Fruit fly (Drosophila melanogaster) whole organism, prepupa: ENCODE results near the gene Ldh.
A peak's percentile ranks its signal among the peaks of the same experiment; 100 is the strongest.

Experiments
- CG10631 ChIP-seq: fragments of 200-800 bp; sonication (Bioruptor generic); optimal IDR thresholded peaks from 2 replicates; lab custom pipeline; 2016; ENCODE audit warnings: missing biosample characterization, missing genetic modification characterization
- CG11294 ChIP-seq: fragments of 200-800 bp; sonication (Bioruptor generic); IDR thresholded peaks from 2 replicates; pipeline ENCODE4 v1.3.6; 2022; ENCODE audit warnings: missing biosample characterization, missing genetic modification characterization
- CG11762 ChIP-seq: fragments of 200-800 bp; sonication (Bioruptor generic); optimal IDR thresholded peaks from 3 replicates; lab custom pipeline; 2016; ENCODE audit warnings: missing biosample characterization, missing genetic modification characterization; ENCODE audit not compliant: insufficient read depth
- CG11902 ChIP-seq: fragments of 200-800 bp; sonication (Bioruptor generic); optimal IDR thresholded peaks from 3 replicates; lab custom pipeline; 2016; ENCODE audit warnings: missing biosample characterization, missing genetic modification characterization
- CG15336 ChIP-seq: fragments of 200-800 bp; sonication (Bioruptor generic); IDR thresholded peaks from 2 replicates; pipeline ENCODE4 v1.3.6; 2022; ENCODE audit warnings: missing biosample characterization, missing genetic modification characterization
- CG31627 ChIP-seq: fragments of 200-800 bp; sonication (Bioruptor generic); optimal IDR thresholded peaks from 3 replicates; lab custom pipeline; 2016; ENCODE audit warnings: missing biosample characterization, missing genetic modification characterization
- CG32006 ChIP-seq: fragments of 200-800 bp; sonication (Bioruptor generic); optimal IDR thresholded peaks from 3 replicates; lab custom pipeline; 2017; ENCODE audit warnings: missing biosample characterization, mild to moderate bottlenecking, missing genetic modification characterization
- CG3919 ChIP-seq: fragments of 200-800 bp; sonication (Bioruptor generic); optimal IDR thresholded peaks from 3 replicates; lab custom pipeline; 2016; ENCODE audit warnings: missing biosample characterization, missing genetic modification characterization
- CG4318 ChIP-seq: fragments of 200-800 bp; sonication (Bioruptor generic); optimal IDR thresholded peaks from 3 replicates; lab custom pipeline; 2017; ENCODE audit warnings: missing biosample characterization, mild to moderate bottlenecking, missing genetic modification characterization
- CG6163 ChIP-seq: fragments of 200-800 bp; sonication (Bioruptor generic); IDR thresholded peaks from 3 replicates; pipeline ENCODE4 v1.3.6; 2022; ENCODE audit warnings: missing biosample characterization, missing genetic modification characterization
- CG6792 ChIP-seq: fragments of 200-800 bp; sonication (Bioruptor generic); optimal IDR thresholded peaks from 3 replicates; lab custom pipeline; 2016; ENCODE audit warnings: missing biosample characterization, missing genetic modification characterization
- CG6808 ChIP-seq: fragments of 200-800 bp; sonication (Bioruptor generic); optimal IDR thresholded peaks from 3 replicates; lab custom pipeline; 2017; ENCODE audit warnings: missing biosample characterization, missing genetic modification characterization, mild to moderate bottlenecking, moderate library complexity, missing genetic modification reagents
- CG6854 ChIP-seq: fragments of 200-800 bp; sonication (Bioruptor generic); optimal IDR thresholded peaks from 2 replicates; lab custom pipeline; 2017; ENCODE audit warnings: missing biosample characterization, mild to moderate bottlenecking, missing genetic modification characterization
- CG8119 ChIP-seq: fragments of 200-800 bp; sonication (Bioruptor generic); IDR thresholded peaks from 3 replicates; pipeline ENCODE4 v1.3.6; 2022; ENCODE audit warnings: missing biosample characterization, missing genetic modification characterization
- CG8319 ChIP-seq: fragments of 200-800 bp; sonication (Bioruptor generic); optimal IDR thresholded peaks from 3 replicates; lab custom pipeline; 2016; ENCODE audit warnings: missing biosample characterization, missing genetic modification characterization
- Eip75B ChIP-seq: fragments of 200-800 bp; sonication (Bioruptor generic); optimal IDR thresholded peaks from 3 replicates; lab custom pipeline; 2016; ENCODE audit warnings: missing biosample characterization, missing genetic modification characterization
- Eip93F ChIP-seq: fragments of 200-800 bp; sonication (Bioruptor generic); optimal IDR thresholded peaks from 2 replicates; lab custom pipeline; 2016; ENCODE audit warnings: missing biosample characterization, mild to moderate bottlenecking, missing genetic modification characterization
- Ets21C ChIP-seq: fragments of 200-800 bp; sonication (Bioruptor generic); optimal IDR thresholded peaks from 3 replicates; lab custom pipeline; 2016; ENCODE audit warnings: missing biosample characterization, missing genetic modification characterization
- Gug ChIP-seq: fragments of 200-800 bp; sonication (Bioruptor generic); IDR thresholded peaks from 2 replicates; pipeline ENCODE4 v1.3.6; 2022; ENCODE audit warnings: missing biosample characterization, missing genetic modification characterization
- Hr39 ChIP-seq: fragments of 200-800 bp; sonication (Bioruptor generic); optimal IDR thresholded peaks from 2 replicates; lab custom pipeline; 2016; ENCODE audit warnings: missing biosample characterization, missing genetic modification characterization
- Hr4 ChIP-seq: fragments of 200-800 bp; sonication (Bioruptor generic); optimal IDR thresholded peaks from 3 replicates; lab custom pipeline; 2016; ENCODE audit warnings: missing biosample characterization, missing genetic modification characterization
- Lpt ChIP-seq: fragments of 200-800 bp; sonication (Bioruptor generic); optimal IDR thresholded peaks from 3 replicates; lab custom pipeline; 2016; ENCODE audit warnings: missing biosample characterization, missing genetic modification characterization
- Met ChIP-seq: fragments of 200-800 bp; sonication (Bioruptor generic); optimal IDR thresholded peaks from 3 replicates; lab custom pipeline; 2016; ENCODE audit warnings: missing biosample characterization, missing genetic modification characterization
- Sox14 ChIP-seq: fragments of 200-800 bp; sonication (Bioruptor generic); optimal IDR thresholded peaks from 3 replicates; lab custom pipeline; 2016; ENCODE audit warnings: missing biosample characterization, missing genetic modification characterization
- Sox15 ChIP-seq: fragments of 200-800 bp; sonication (Bioruptor generic); optimal IDR thresholded peaks from 3 replicates; lab custom pipeline; 2016; ENCODE audit warnings: missing biosample characterization, missing genetic modification characterization
- acj6 ChIP-seq: fragments of 200-800 bp; sonication (Bioruptor generic); optimal IDR thresholded peaks from 3 replicates; lab custom pipeline; 2016; ENCODE audit warnings: missing biosample characterization, missing genetic modification characterization
- dsx ChIP-seq: fragments of 200-800 bp; optimal IDR thresholded peaks from 3 replicates; lab custom pipeline; 2019; ENCODE audit warnings: missing biosample characterization, mild to moderate bottlenecking, missing genetic modification characterization, moderate library complexity; ENCODE audit not compliant: poor library complexity, severe bottlenecking
- fd59A ChIP-seq: fragments of 200-800 bp; sonication (Bioruptor generic); optimal IDR thresholded peaks from 2 replicates; lab custom pipeline; 2017; ENCODE audit warnings: missing biosample characterization, mild to moderate bottlenecking, missing genetic modification characterization, missing genetic modification reagents
- fd85E ChIP-seq: fragments of 200-800 bp; sonication (Bioruptor generic); optimal IDR thresholded peaks from 3 replicates; lab custom pipeline; 2016; ENCODE audit warnings: missing biosample characterization, missing genetic modification characterization
- fkh ChIP-seq: fragments of 200-800 bp; sonication (Bioruptor generic); optimal IDR thresholded peaks from 3 replicates; lab custom pipeline; 2017; ENCODE audit warnings: missing biosample characterization, mild to moderate bottlenecking, missing genetic modification characterization, moderate library complexity
- lz ChIP-seq: fragments of 200-800 bp; sonication (Bioruptor generic); optimal IDR thresholded peaks from 3 replicates; lab custom pipeline; 2016; ENCODE audit warnings: missing biosample characterization, missing genetic modification characterization
- net ChIP-seq: fragments of 200-800 bp; sonication (Bioruptor generic); optimal IDR thresholded peaks from 3 replicates; lab custom pipeline; 2016; ENCODE audit warnings: missing biosample characterization, missing genetic modification characterization
- pdm3 ChIP-seq: fragments of 200-800 bp; sonication (Bioruptor generic); optimal IDR thresholded peaks from 3 replicates; lab custom pipeline; 2016; ENCODE audit warnings: missing biosample characterization, missing genetic modification characterization
- salr ChIP-seq, 2 experiments: fragments of 200-800 bp; sonication (Bioruptor generic); optimal IDR thresholded peaks; 3 replicates each; lab custom pipeline; 2016 to 2018; ENCODE audit warnings: missing biosample characterization in 2 of 2, missing genetic modification characterization in 2 of 2, mild to moderate bottlenecking in 1 of 2
- spab ChIP-seq: fragments of 200-800 bp; sonication (Bioruptor generic); optimal IDR thresholded peaks from 2 replicates; lab custom pipeline; 2017; ENCODE audit warnings: missing biosample characterization, mild to moderate bottlenecking, missing genetic modification characterization, missing genetic modification reagents
- ss ChIP-seq, 2 experiments: fragments of 200-800 bp; sonication (Bioruptor generic); optimal IDR thresholded peaks; 2 replicates in 1 of 2; 3 replicates in 1 of 2; lab custom pipeline; 2017 to 2018; ENCODE audit warnings: mild to moderate bottlenecking in 2 of 2, missing biosample characterization in 2 of 2, missing genetic modification characterization in 2 of 2, moderate library complexity in 1 of 2
- svp ChIP-seq: fragments of 200-800 bp; sonication (Bioruptor generic); peaks from one replicate; lab custom pipeline; 2016; ENCODE audit warnings: missing biosample characterization, missing genetic modification characterization
- topi ChIP-seq: fragments of 200-800 bp; sonication (Bioruptor generic); optimal IDR thresholded peaks from 3 replicates; lab custom pipeline; 2016; ENCODE audit warnings: missing biosample characterization, missing genetic modification characterization
- vri ChIP-seq: fragments of 200-800 bp; sonication (Bioruptor generic); optimal IDR thresholded peaks from 3 replicates; lab custom pipeline; 2016; ENCODE audit warnings: missing biosample characterization, mild to moderate bottlenecking, missing genetic modification characterization

Ldh gene

dm6 chr3L:6249178-6250078, 13.1 kb downstream of the Ldh start (continued):
- TF ChIP-seq CG4318 (GFP tag; lab: Kevin White, UChicago), result peak; percentile 31
- no peak for TF ChIP-seq CG6792 (GFP tag; lab: Kevin White, UChicago)
- peak; percentile 0 for TF ChIP-seq Eip75B (GFP tag; lab: Kevin White, UChicago)
- TF ChIP-seq Lpt (GFP tag; lab: Kevin White, UChicago), result peak; percentile 20
- peak; percentile 38 for TF ChIP-seq Sox14 (GFP tag; lab: Kevin White, UChicago)
- TF ChIP-seq Hr39, result peak; percentile 41
- TF ChIP-seq CG8119 (GFP tag; lab: Robert Waterston, UW), result peak; percentile 69; the same call in 2 of the 3 replicates
- TF ChIP-seq CG10631 (GFP tag; lab: Kevin White, UChicago), result no peak
- peak; percentile 67 for TF ChIP-seq Met (GFP tag; lab: Kevin White, UChicago)
- no peak for TF ChIP-seq CG11902 (GFP tag; lab: Kevin White, UChicago)
- peak; percentile 85 for TF ChIP-seq CG6854
- peak in 1 of 2 experiments; percentile 46 for TF ChIP-seq salr (GFP tag; optimal IDR thresholded peaks at IDR 0.05; lab: Kevin White, UChicago)
- TF ChIP-seq fkh, result no peak
- peak; percentile 51 for TF ChIP-seq topi
- peak; percentile 17 for TF ChIP-seq pdm3 (GFP tag; lab: Kevin White, UChicago)
- 0 out of 2 replicates have a peak, but pooled peaks have one; percentile 12 for TF ChIP-seq Gug (GFP tag; lab: Robert Waterston, UW)
- TF ChIP-seq Hr4 (GFP tag; lab: Kevin White, UChicago), result peak; percentile 49
- no peak for TF ChIP-seq CG3919
- TF ChIP-seq lz, result peak; percentile 36
- TF ChIP-seq CG15336 (GFP tag; lab: Robert Waterston, UW), result peak; percentile 60; the same call in 1 of the 2 replicates
- no peak for TF ChIP-seq Eip93F
- TF ChIP-seq svp (GFP tag; lab: Kevin White, UChicago), result peak; percentile 85
- no peak for TF ChIP-seq Ets21C (GFP tag; lab: Kevin White, UChicago)
- TF ChIP-seq vri (GFP tag; lab: Kevin White, UChicago), result peak; percentile 7
- TF ChIP-seq CG32006, result peak; percentile 56
- no peak for TF ChIP-seq CG11294 (GFP tag; lab: Robert Waterston, UW)

- no peak for TF ChIP-seq dsx (GFP tag; lab: Kevin White, UChicago)
- no peak for TF ChIP-seq CG31627 (GFP tag; lab: Kevin White, UChicago)
- no peak for TF ChIP-seq CG32006
- no peak for TF ChIP-seq topi
- no peak for TF ChIP-seq fd85E (GFP tag; lab: Kevin White, UChicago)
- no peak for TF ChIP-seq CG6808 (GFP tag; lab: Kevin White, UChicago)
- no peak for TF ChIP-seq fd59A (GFP tag; lab: Kevin White, UChicago)
- TF ChIP-seq Ets21C (GFP tag; lab: Kevin White, UChicago), result no peak
- TF ChIP-seq ss (GFP tag; optimal IDR thresholded peaks at IDR 0.05; lab: Kevin White, UChicago), result no peak
- TF ChIP-seq acj6 (GFP tag; lab: Kevin White, UChicago), result no peak
Measured at dm6 chr3L:6245646-6246045, 16.8 kb downstream of the Ldh start, which contains the start of gene Mdr65. Gene Mdr65 (minus strand): TSS chr3L:6245746.

- TF ChIP-seq Lpt (GFP tag; lab: Kevin White, UChicago), result no peak
- TF ChIP-seq CG4318 (GFP tag; lab: Kevin White, UChicago), result no peak
- no peak for TF ChIP-seq net (GFP tag; lab: Kevin White, UChicago)
- no peak for TF ChIP-seq CG6163 (GFP tag; lab: Robert Waterston, UW)
- no peak for TF ChIP-seq spab (GFP tag; lab: Kevin White, UChicago)
- TF ChIP-seq fd85E (GFP tag; lab: Kevin White, UChicago), result no peak
- no peak for TF ChIP-seq pdm3 (GFP tag; lab: Kevin White, UChicago)
- TF ChIP-seq CG8319 (GFP tag; lab: Kevin White, UChicago), result no peak
- no peak for TF ChIP-seq CG11762 (GFP tag; lab: Kevin White, UChicago)
- TF ChIP-seq fd59A (GFP tag; lab: Kevin White, UChicago), result no peak
- TF ChIP-seq Hr4 (GFP tag; lab: Kevin White, UChicago), result no peak
- no peak for TF ChIP-seq Sox15 (GFP tag; lab: Kevin White, UChicago)
Measured at dm6 chr3L:6239968-6240367, 22.5 kb downstream of the Ldh start, which contains the start of gene CG10226. Gene CG10226 (minus strand): TSS chr3L:6240068.
